Worm (Caenorhabditis elegans): Measurements from ENCODE around the gene R03H10.1.

DNA sequence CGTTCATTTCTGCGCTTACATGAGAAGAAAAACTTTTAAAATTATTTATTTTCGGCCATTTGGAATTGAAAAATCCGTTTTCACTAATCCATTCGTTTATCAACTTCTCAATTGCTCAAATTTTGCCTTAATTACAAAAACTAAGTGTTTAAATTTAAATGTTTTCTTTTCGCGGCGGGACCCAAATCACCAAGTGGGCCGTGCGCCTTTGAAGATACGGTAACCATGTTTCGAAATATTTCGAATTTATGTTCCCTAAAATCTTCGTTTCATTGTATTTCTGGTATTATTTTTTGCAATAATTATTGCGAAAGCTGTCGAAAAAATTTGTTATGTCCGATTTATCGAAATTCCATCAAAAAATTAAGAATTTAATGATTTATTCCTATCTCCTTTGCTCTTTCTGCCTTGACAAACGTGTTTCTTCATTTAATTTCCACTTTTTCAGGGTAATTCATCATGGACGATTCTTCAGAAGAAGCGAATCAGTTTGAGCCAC is 46.6 kb downstream of the R03H10.1 start, which contains the start of gene C16A11.4:
- TF ChIP-seq nhr-25 (tag; optimal IDR thresholded peaks at IDR 0.05), result no peak
- no peak for TF ChIP-seq mdl-1 (tag; optimal IDR thresholded peaks at IDR 0.05)
- no peak for TF ChIP-seq unc-55 (GFP tag; optimal IDR thresholded peaks at IDR 0.05)
- TF ChIP-seq unc-39 (tag; optimal IDR thresholded peaks at IDR 0.05), result no peak
- no peak for TF ChIP-seq skn-1 (tag; optimal IDR thresholded peaks at IDR 0.05)
- TF ChIP-seq C34F6.9 (tag; optimal IDR thresholded peaks at IDR 0.05), result no peak

Measured in whole organism, L2 larva.